Worm (Caenorhabditis elegans): ENCODE measurements around the gene his-69.

The his-69 gene

ce11 chrIII:4070239-4070638 is 11.7 kb upstream of the his-69 start:
- TF ChIP-seq mab-5 (tag; optimal IDR thresholded peaks at IDR 0.05) (no peak), unc-55 (GFP tag; optimal IDR thresholded peaks at IDR 0.05) (peak; percentile 23), mdl-1 (tag; optimal IDR thresholded peaks at IDR 0.05) (no peak), ZK546.5 (tag; optimal IDR thresholded peaks at IDR 0.05) (no peak), peb-1 (tag; optimal IDR thresholded peaks at IDR 0.05) (no peak), zag-1 (tag; optimal IDR thresholded peaks at IDR 0.05) (no peak), egl-27 (tag; optimal IDR thresholded peaks at IDR 0.05) (peak; percentile 0), F13H6.1 (tag; optimal IDR thresholded peaks at IDR 0.05) (no peak), elt-3 (tag; optimal IDR thresholded peaks at IDR 0.05) (no peak), snpc-4 (tag; optimal IDR thresholded peaks at IDR 0.05) (no peak), Y55F3AM.14 (GFP tag; optimal IDR thresholded peaks at IDR 0.05) (peak; percentile 59), aly-2 (tag; optimal IDR thresholded peaks at IDR 0.05) (no peak), gmeb-1 (tag; optimal IDR thresholded peaks at IDR 0.05) (no peak), nhr-10 (tag; optimal IDR thresholded peaks at IDR 0.05) (no peak), skn-1 (tag; optimal IDR thresholded peaks at IDR 0.05) (no peak), ama-1 (optimal IDR thresholded peaks at IDR 0.05) (no peak), sem-4 (tag; optimal IDR thresholded peaks at IDR 0.05) (peak; percentile 37), nhr-21 (tag; optimal IDR thresholded peaks at IDR 0.05) (no peak), blmp-1 (tag; optimal IDR thresholded peaks at IDR 0.05; ENCODE audit: insufficient read depth) (no peak), lsy-2 (tag; optimal IDR thresholded peaks at IDR 0.05) (no peak), R02D3.7 (tag; optimal IDR thresholded peaks at IDR 0.05) (no peak), lin-39 (tag; optimal IDR thresholded peaks at IDR 0.05) (no peak), elt-1 (tag; optimal IDR thresholded peaks at IDR 0.05) (no peak), ztf-4 (tag; optimal IDR thresholded peaks at IDR 0.05) (no peak), fos-1 (tag; optimal IDR thresholded peaks at IDR 0.05) (no peak), C34F6.9 (tag; optimal IDR thresholded peaks at IDR 0.05) (no peak), crh-2 (tag; optimal IDR thresholded peaks at IDR 0.05) (no peak), sma-9 (GFP tag; optimal IDR thresholded peaks at IDR 0.05) (peak; percentile 1), sma-9 (tag; optimal IDR thresholded peaks at IDR 0.05) (no peak), ztf-11 (tag; optimal IDR thresholded peaks at IDR 0.05) (no peak), unc-39 (tag; optimal IDR thresholded peaks at IDR 0.05) (no peak), lin-13 (GFP tag; optimal IDR thresholded peaks at IDR 0.05) (no peak), dmd-4 (tag; optimal IDR thresholded peaks at IDR 0.05) (no peak), nhr-77 (tag; optimal IDR thresholded peaks at IDR 0.05) (no peak), nhr-12 (tag; optimal IDR thresholded peaks at IDR 0.05) (no peak), nhr-23 (tag; optimal IDR thresholded peaks at IDR 0.05) (no peak)

- TF ChIP-seq C34F6.9 (tag; optimal IDR thresholded peaks at IDR 0.05): no peak
- no peak for TF ChIP-seq aly-2 (tag; optimal IDR thresholded peaks at IDR 0.05)
- no peak for TF ChIP-seq crh-2 (tag; optimal IDR thresholded peaks at IDR 0.05)
- TF ChIP-seq mdl-1 (tag; optimal IDR thresholded peaks at IDR 0.05): no peak
- no peak for TF ChIP-seq lin-39 (tag; optimal IDR thresholded peaks at IDR 0.05)
- TF ChIP-seq nhr-6 (tag; optimal IDR thresholded peaks at IDR 0.05): no peak
- TF ChIP-seq nhr-25 (tag; optimal IDR thresholded peaks at IDR 0.05): no peak
- TF ChIP-seq fos-1 (tag; optimal IDR thresholded peaks at IDR 0.05): no peak
- no peak for TF ChIP-seq snpc-4 (tag; optimal IDR thresholded peaks at IDR 0.05)
- TF ChIP-seq lsy-2 (tag; optimal IDR thresholded peaks at IDR 0.05): no peak
Observed at ce11 chrIII:4068120-4068519, 9.6 kb upstream of the his-69 start.

- TF ChIP-seq unc-39 (tag; optimal IDR thresholded peaks at IDR 0.05) (no peak), lin-39 (tag; optimal IDR thresholded peaks at IDR 0.05) (no peak), unc-55 (GFP tag; optimal IDR thresholded peaks at IDR 0.05) (no peak), F13H6.1 (tag; optimal IDR thresholded peaks at IDR 0.05) (no peak), ama-1 (optimal IDR thresholded peaks at IDR 0.05) (no peak), ceh-16 (tag; optimal IDR thresholded peaks at IDR 0.05) (no peak), R02D3.7 (tag; optimal IDR thresholded peaks at IDR 0.05) (no peak), fos-1 (tag; optimal IDR thresholded peaks at IDR 0.05) (no peak)
Observed at ce11 chrIII:4066333-4066732, 7.8 kb upstream of the his-69 start, which contains the start of gene unc-79. TSS of gene unc-79 (plus strand) at chrIII:4066633.

- TF ChIP-seq nhr-129 (tag; optimal IDR thresholded peaks at IDR 0.05) (peak; percentile 34), lsy-2 (tag; optimal IDR thresholded peaks at IDR 0.05) (peak in 1 of 2 experiments; percentile 63), egl-27 (tag; optimal IDR thresholded peaks at IDR 0.05) (peak; percentile 1), sem-4 (tag; optimal IDR thresholded peaks at IDR 0.05) (peak; percentile 27), nhr-11 (tag; optimal IDR thresholded peaks at IDR 0.05) (no peak), lin-11 (tag; optimal IDR thresholded peaks at IDR 0.05) (peak; percentile 21), nhr-10 (tag; optimal IDR thresholded peaks at IDR 0.05) (no peak), unc-62 (GFP tag; optimal IDR thresholded peaks at IDR 0.05) (no peak), mdl-1 (tag; optimal IDR thresholded peaks at IDR 0.05) (peak in 1 of 2 experiments; percentile 5), peb-1 (tag; optimal IDR thresholded peaks at IDR 0.05) (no peak), C34F6.9 (tag; optimal IDR thresholded peaks at IDR 0.05) (peak; percentile 76), mab-5 (tag; optimal IDR thresholded peaks at IDR 0.05) (peak; percentile 15), snpc-4 (tag; optimal IDR thresholded peaks at IDR 0.05) (no peak), sma-9 (GFP tag; optimal IDR thresholded peaks at IDR 0.05) (peak; percentile 31), sma-9 (tag; optimal IDR thresholded peaks at IDR 0.05) (no peak), zag-1 (tag; optimal IDR thresholded peaks at IDR 0.05) (peak; percentile 85), F13H6.1 (tag; optimal IDR thresholded peaks at IDR 0.05) (peak; percentile 71), crh-2 (tag; optimal IDR thresholded peaks at IDR 0.05) (peak; percentile 15), Y55F3AM.14 (GFP tag; optimal IDR thresholded peaks at IDR 0.05) (peak; percentile 28), unc-55 (GFP tag; optimal IDR thresholded peaks at IDR 0.05) (peak; percentile 81)
Observed at ce11 chrIII:4063724-4064123, 5.2 kb upstream of the his-69 start.
